Fruit fly (Drosophila melanogaster): ENCODE data around the gene Rab11.

Gene Rab11

DNA sequence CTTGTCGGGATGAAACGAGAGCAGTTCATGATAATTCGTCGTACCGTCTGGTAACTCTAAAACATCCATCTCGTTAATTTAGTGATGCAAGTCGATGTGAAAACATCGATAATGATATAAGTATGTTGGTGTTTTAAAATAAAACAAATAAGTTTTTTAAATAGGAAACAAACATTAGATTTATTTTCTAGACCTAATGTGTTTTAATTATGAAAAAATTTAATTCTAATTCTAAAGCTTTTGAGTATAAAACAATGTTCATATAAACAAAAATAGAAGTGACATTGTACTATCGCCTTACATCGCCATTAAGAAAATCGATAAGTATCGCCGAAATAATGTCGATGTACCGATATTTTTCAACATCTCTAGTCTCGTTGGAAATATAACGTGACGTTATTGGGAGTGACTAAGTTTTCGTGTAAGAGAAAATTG is at the start of gene Rab11 (continued):
- TF ChIP-seq CG14441 (GFP tag; IDR thresholded peaks at IDR 0.05) (peak; percentile 32; the same call in 1 of the 2 replicates), nau (GFP tag; optimal IDR thresholded peaks at IDR 0.05) (no peak), lola (GFP tag; optimal IDR thresholded peaks at IDR 0.05) (peak in 1 of 3 experiments; percentile 56), CTCF (GFP tag; optimal IDR thresholded peaks at IDR 0.05) (no peak), CG33213 (GFP tag; optimal IDR thresholded peaks at IDR 0.05) (peak; percentile 2), kni (GFP tag; optimal IDR thresholded peaks at IDR 0.05) (peak; percentile 54), BEAF-32 (GFP tag; optimal IDR thresholded peaks at IDR 0.05) (peak; percentile 93), emc (GFP tag; optimal IDR thresholded peaks at IDR 0.05) (no peak), Oli (tag; optimal IDR thresholded peaks at IDR 0.05) (no peak), shn (GFP tag; optimal IDR thresholded peaks at IDR 0.05) (no peak), sisA (GFP tag; IDR thresholded peaks at IDR 0.05) (peak; percentile 34; the same call in 1 of the 2 replicates), chif (GFP tag; optimal IDR thresholded peaks at IDR 0.05) (peak in 1 of 2 experiments; percentile 41), CG31365 (tag; optimal IDR thresholded peaks at IDR 0.05) (no peak), wor (GFP tag; IDR thresholded peaks at IDR 0.05) (no peak), tll (GFP tag; optimal IDR thresholded peaks at IDR 0.05) (peak in 1 of 2 experiments; percentile 11), Awh (GFP tag; IDR thresholded peaks at IDR 0.05) (no peak), Deaf1 (tag; optimal IDR thresholded peaks at IDR 0.05) (peak; percentile 34), CG18619 (GFP tag; optimal IDR thresholded peaks at IDR 0.05) (peak; percentile 26), CG7786 (GFP tag; optimal IDR thresholded peaks at IDR 0.05) (no peak), CG18011 (GFP tag; optimal IDR thresholded peaks at IDR 0.05) (peak; percentile 9), Oaz (GFP tag; IDR thresholded peaks at IDR 0.05) (0 out of 2 replicates have a peak, but pooled peaks have one; percentile 9), ato (GFP tag; IDR thresholded peaks at IDR 0.05; ENCODE audit: partially characterized antibody) (peak; percentile 17; the same call in 1 of the 2 replicates), CG10267 (tag; optimal IDR thresholded peaks at IDR 0.05) (peak; percentile 71), fd96Cb (tag; optimal IDR thresholded peaks at IDR 0.05) (no peak), dmrt11E (tag; optimal IDR thresholded peaks at IDR 0.05) (peak; percentile 40), corto (GFP tag; optimal IDR thresholded peaks at IDR 0.05) (peak; percentile 24), CG12659 (GFP tag; optimal IDR thresholded peaks at IDR 0.05) (peak; percentile 56), Fer2 (tag; optimal IDR thresholded peaks at IDR 0.05) (peak; percentile 13), sug (tag; optimal IDR thresholded peaks at IDR 0.05) (peak; percentile 71), CG15696 (tag; optimal IDR thresholded peaks at IDR 0.05) (peak; percentile 57), CG6689 (GFP tag; IDR thresholded peaks at IDR 0.05) (peak; percentile 20; the same call in 1 of the 2 replicates), CG14860 (GFP tag; IDR thresholded peaks at IDR 0.05; ENCODE audit: partially characterized antibody) (peak; percentile 86), CG9932 (GFP tag; IDR thresholded peaks at IDR 0.05) (peak; percentile 78), CG15269 (tag; optimal IDR thresholded peaks at IDR 0.05) (peak; percentile 45), kay (GFP tag; optimal IDR thresholded peaks at IDR 0.05) (peak; percentile 66), nmo (GFP tag; optimal IDR thresholded peaks at IDR 0.05) (peak; percentile 75), seq (GFP tag; IDR thresholded peaks at IDR 0.05) (no peak), Nf-YB (GFP tag; optimal IDR thresholded peaks at IDR 0.05) (no peak), Pdp1 (GFP tag; optimal IDR thresholded peaks at IDR 0.05) (peak; percentile 36 to 44), sob (GFP tag; IDR thresholded peaks at IDR 0.05) (peak; percentile 37; the same call in 1 of the 2 replicates), bbx (GFP tag; IDR thresholded peaks at IDR 0.05; ENCODE audit: partially characterized antibody) (peak; percentile 88), Sin3A (optimal IDR thresholded peaks at IDR 0.05) (peak; percentile 23), CG3847 (GFP tag; IDR thresholded peaks at IDR 0.05) (peak; percentile 67), danr (GFP tag; IDR thresholded peaks at IDR 0.05) (no peak), wdn (GFP tag; IDR thresholded peaks at IDR 0.05) (no peak), gcm2 (GFP tag; optimal IDR thresholded peaks at IDR 0.05) (no peak), CG34224 (GFP tag; IDR thresholded peaks at IDR 0.05; ENCODE audit: partially characterized antibody) (peak; percentile 87), insv (GFP tag; optimal IDR thresholded peaks at IDR 0.05) (peak in 1 of 2 experiments; percentile 31), HHEX (GFP tag; optimal IDR thresholded peaks at IDR 0.05) (no peak), CG4854 (GFP tag; optimal IDR thresholded peaks at IDR 0.05) (peak; percentile 8)

Data from whole organism, embryonic.